Fruit fly (Drosophila melanogaster) whole organism, prepupa: ENCODE measurements around the gene CG33235.
A peak's percentile ranks its signal among the peaks of the same experiment; 100 is the strongest.

ENCODE experiments used
- Blimp-1 ChIP-seq: fragments of 200-800 bp; sonication (Bioruptor generic); optimal IDR thresholded peaks from 3 replicates; lab custom pipeline; 2017; ENCODE audit warnings: missing biosample characterization, missing genetic modification characterization, mild to moderate bottlenecking, moderate library complexity, missing genetic modification reagents
- CG10631 ChIP-seq: fragments of 200-800 bp; sonication (Bioruptor generic); optimal IDR thresholded peaks from 2 replicates; lab custom pipeline; 2016; ENCODE audit warnings: missing biosample characterization, missing genetic modification characterization
- CG10669 ChIP-seq: fragments of 200-800 bp; sonication (Bioruptor generic); optimal IDR thresholded peaks from 3 replicates; lab custom pipeline; 2018; ENCODE audit warnings: missing biosample characterization, mild to moderate bottlenecking, missing genetic modification characterization, moderate library complexity
- CG11294 ChIP-seq: fragments of 200-800 bp; sonication (Bioruptor generic); IDR thresholded peaks from 2 replicates; pipeline ENCODE4 v1.3.6; 2022; ENCODE audit warnings: missing biosample characterization, missing genetic modification characterization
- CG11762 ChIP-seq: fragments of 200-800 bp; sonication (Bioruptor generic); optimal IDR thresholded peaks from 3 replicates; lab custom pipeline; 2016; ENCODE audit warnings: missing biosample characterization, missing genetic modification characterization; ENCODE audit not compliant: insufficient read depth
- CG11902 ChIP-seq: fragments of 200-800 bp; sonication (Bioruptor generic); optimal IDR thresholded peaks from 3 replicates; lab custom pipeline; 2016; ENCODE audit warnings: missing biosample characterization, missing genetic modification characterization
- CG16779 ChIP-seq: fragments of 200-800 bp; sonication (Bioruptor generic); optimal IDR thresholded peaks from 3 replicates; lab custom pipeline; 2017; ENCODE audit warnings: missing biosample characterization, mild to moderate bottlenecking, missing genetic modification characterization
- CG3032 ChIP-seq: fragments of 200-800 bp; optimal IDR thresholded peaks from 2 replicates; lab custom pipeline; 2019; ENCODE audit warnings: missing biosample characterization, mild to moderate bottlenecking, missing genetic modification characterization, moderate library complexity
- CG31627 ChIP-seq: fragments of 200-800 bp; sonication (Bioruptor generic); optimal IDR thresholded peaks from 3 replicates; lab custom pipeline; 2016; ENCODE audit warnings: missing biosample characterization, missing genetic modification characterization
- CG34406 ChIP-seq: fragments of 200-800 bp; sonication (Bioruptor generic); optimal IDR thresholded peaks from 3 replicates; lab custom pipeline; 2016; ENCODE audit warnings: missing biosample characterization, missing genetic modification characterization
- CG3919 ChIP-seq: fragments of 200-800 bp; sonication (Bioruptor generic); optimal IDR thresholded peaks from 3 replicates; lab custom pipeline; 2016; ENCODE audit warnings: missing biosample characterization, missing genetic modification characterization
- CG4318 ChIP-seq: fragments of 200-800 bp; sonication (Bioruptor generic); optimal IDR thresholded peaks from 3 replicates; lab custom pipeline; 2017; ENCODE audit warnings: missing biosample characterization, mild to moderate bottlenecking, missing genetic modification characterization
- CG6163 ChIP-seq: fragments of 200-800 bp; sonication (Bioruptor generic); IDR thresholded peaks from 3 replicates; pipeline ENCODE4 v1.3.6; 2022; ENCODE audit warnings: missing biosample characterization, missing genetic modification characterization
- CG6276 ChIP-seq: fragments of 200-800 bp; sonication (Bioruptor generic); optimal IDR thresholded peaks from 2 replicates; lab custom pipeline; 2017; ENCODE audit warnings: missing biosample characterization, mild to moderate bottlenecking, missing genetic modification characterization
- CG6792 ChIP-seq: fragments of 200-800 bp; sonication (Bioruptor generic); optimal IDR thresholded peaks from 3 replicates; lab custom pipeline; 2016; ENCODE audit warnings: missing biosample characterization, missing genetic modification characterization
- CG6808 ChIP-seq: fragments of 200-800 bp; sonication (Bioruptor generic); optimal IDR thresholded peaks from 3 replicates; lab custom pipeline; 2017; ENCODE audit warnings: missing biosample characterization, missing genetic modification characterization, mild to moderate bottlenecking, moderate library complexity, missing genetic modification reagents
- CG6854 ChIP-seq: fragments of 200-800 bp; sonication (Bioruptor generic); optimal IDR thresholded peaks from 2 replicates; lab custom pipeline; 2017; ENCODE audit warnings: missing biosample characterization, mild to moderate bottlenecking, missing genetic modification characterization
- CG7368 ChIP-seq: fragments of 200-800 bp; sonication (Bioruptor generic); optimal IDR thresholded peaks from 3 replicates; lab custom pipeline; 2016; ENCODE audit warnings: missing biosample characterization, missing genetic modification characterization
- CG8319 ChIP-seq: fragments of 200-800 bp; sonication (Bioruptor generic); optimal IDR thresholded peaks from 3 replicates; lab custom pipeline; 2016; ENCODE audit warnings: missing biosample characterization, missing genetic modification characterization
- CG8632 ChIP-seq: fragments of 200-800 bp; sonication (Bioruptor generic); optimal IDR thresholded peaks from 3 replicates; lab custom pipeline; 2016; ENCODE audit warnings: missing biosample characterization, missing genetic modification characterization
- CG9139 ChIP-seq: fragments of 200-800 bp; sonication (Bioruptor generic); optimal IDR thresholded peaks from 3 replicates; lab custom pipeline; 2017; ENCODE audit warnings: missing biosample characterization, mild to moderate bottlenecking, missing genetic modification characterization
- Ets21C ChIP-seq: fragments of 200-800 bp; sonication (Bioruptor generic); optimal IDR thresholded peaks from 3 replicates; lab custom pipeline; 2016; ENCODE audit warnings: missing biosample characterization, missing genetic modification characterization
- Ets96B ChIP-seq: fragments of 200-800 bp; optimal IDR thresholded peaks from 2 replicates; lab custom pipeline; 2019; ENCODE audit warnings: missing biosample characterization, mild to moderate bottlenecking, missing genetic modification characterization, moderate library complexity
- Gug ChIP-seq: fragments of 200-800 bp; sonication (Bioruptor generic); IDR thresholded peaks from 2 replicates; pipeline ENCODE4 v1.3.6; 2022; ENCODE audit warnings: missing biosample characterization, missing genetic modification characterization
- Hr38 ChIP-seq: sonication (Bioruptor generic); optimal IDR thresholded peaks from 2 replicates; lab custom pipeline; 2016; ENCODE audit warnings: missing biosample characterization, missing genetic modification characterization
- Hr39 ChIP-seq: fragments of 200-800 bp; sonication (Bioruptor generic); optimal IDR thresholded peaks from 2 replicates; lab custom pipeline; 2016; ENCODE audit warnings: missing biosample characterization, missing genetic modification characterization
- Lpt ChIP-seq: fragments of 200-800 bp; sonication (Bioruptor generic); optimal IDR thresholded peaks from 3 replicates; lab custom pipeline; 2016; ENCODE audit warnings: missing biosample characterization, missing genetic modification characterization
- Met ChIP-seq: fragments of 200-800 bp; sonication (Bioruptor generic); optimal IDR thresholded peaks from 3 replicates; lab custom pipeline; 2016; ENCODE audit warnings: missing biosample characterization, missing genetic modification characterization
- OdsH ChIP-seq: fragments of 200-800 bp; sonication (Bioruptor generic); optimal IDR thresholded peaks from 3 replicates; lab custom pipeline; 2016; ENCODE audit warnings: missing biosample characterization, missing genetic modification characterization
- Sox102F ChIP-seq: fragments of 200-800 bp; sonication (Bioruptor generic); optimal IDR thresholded peaks from 2 replicates; lab custom pipeline; 2016; ENCODE audit warnings: missing biosample characterization, mild to moderate bottlenecking, missing genetic modification characterization
- Sox14 ChIP-seq: fragments of 200-800 bp; sonication (Bioruptor generic); optimal IDR thresholded peaks from 3 replicates; lab custom pipeline; 2016; ENCODE audit warnings: missing biosample characterization, missing genetic modification characterization
- acj6 ChIP-seq: fragments of 200-800 bp; sonication (Bioruptor generic); optimal IDR thresholded peaks from 3 replicates; lab custom pipeline; 2016; ENCODE audit warnings: missing biosample characterization, missing genetic modification characterization
- dsx ChIP-seq: fragments of 200-800 bp; optimal IDR thresholded peaks from 3 replicates; lab custom pipeline; 2019; ENCODE audit warnings: missing biosample characterization, mild to moderate bottlenecking, missing genetic modification characterization, moderate library complexity; ENCODE audit not compliant: poor library complexity, severe bottlenecking
- esn ChIP-seq: fragments of 200-800 bp; sonication (Bioruptor generic); optimal IDR thresholded peaks from 2 replicates; lab custom pipeline; 2016; ENCODE audit warnings: missing biosample characterization, mild to moderate bottlenecking, missing genetic modification characterization, moderate library complexity
- fd59A ChIP-seq: fragments of 200-800 bp; sonication (Bioruptor generic); optimal IDR thresholded peaks from 2 replicates; lab custom pipeline; 2017; ENCODE audit warnings: missing biosample characterization, mild to moderate bottlenecking, missing genetic modification characterization, missing genetic modification reagents
- fd85E ChIP-seq: fragments of 200-800 bp; sonication (Bioruptor generic); optimal IDR thresholded peaks from 3 replicates; lab custom pipeline; 2016; ENCODE audit warnings: missing biosample characterization, missing genetic modification characterization
- fkh ChIP-seq: fragments of 200-800 bp; sonication (Bioruptor generic); optimal IDR thresholded peaks from 3 replicates; lab custom pipeline; 2017; ENCODE audit warnings: missing biosample characterization, mild to moderate bottlenecking, missing genetic modification characterization, moderate library complexity
- lz ChIP-seq: fragments of 200-800 bp; sonication (Bioruptor generic); optimal IDR thresholded peaks from 3 replicates; lab custom pipeline; 2016; ENCODE audit warnings: missing biosample characterization, missing genetic modification characterization
- net ChIP-seq: fragments of 200-800 bp; sonication (Bioruptor generic); optimal IDR thresholded peaks from 3 replicates; lab custom pipeline; 2016; ENCODE audit warnings: missing biosample characterization, missing genetic modification characterization
- pdm3 ChIP-seq: fragments of 200-800 bp; sonication (Bioruptor generic); optimal IDR thresholded peaks from 3 replicates; lab custom pipeline; 2016; ENCODE audit warnings: missing biosample characterization, missing genetic modification characterization
- spab ChIP-seq: fragments of 200-800 bp; sonication (Bioruptor generic); optimal IDR thresholded peaks from 2 replicates; lab custom pipeline; 2017; ENCODE audit warnings: missing biosample characterization, mild to moderate bottlenecking, missing genetic modification characterization, missing genetic modification reagents
- ss ChIP-seq, 2 experiments: fragments of 200-800 bp; sonication (Bioruptor generic); optimal IDR thresholded peaks; 2 replicates in 1 of 2; 3 replicates in 1 of 2; lab custom pipeline; 2017 to 2018; ENCODE audit warnings: mild to moderate bottlenecking in 2 of 2, missing biosample characterization in 2 of 2, missing genetic modification characterization in 2 of 2, moderate library complexity in 1 of 2
- svp ChIP-seq: fragments of 200-800 bp; sonication (Bioruptor generic); peaks from one replicate; lab custom pipeline; 2016; ENCODE audit warnings: missing biosample characterization, missing genetic modification characterization
- topi ChIP-seq: fragments of 200-800 bp; sonication (Bioruptor generic); optimal IDR thresholded peaks from 3 replicates; lab custom pipeline; 2016; ENCODE audit warnings: missing biosample characterization, missing genetic modification characterization
- vri ChIP-seq: fragments of 200-800 bp; sonication (Bioruptor generic); optimal IDR thresholded peaks from 3 replicates; lab custom pipeline; 2016; ENCODE audit warnings: missing biosample characterization, mild to moderate bottlenecking, missing genetic modification characterization

Gene CG33235

dm6 chrX:11501221-11501961, 10.0 kb upstream of the CG33235 start (continued):
- no peak for TF ChIP-seq fd85E (GFP tag; lab: Kevin White, UChicago)
- 0 out of 3 replicates have a peak, but pooled peaks have one; percentile 15 for TF ChIP-seq CG6163
- TF ChIP-seq Sox14 (GFP tag; lab: Kevin White, UChicago): no peak
- TF ChIP-seq Ets96B (tag; lab: Kevin White, UChicago): no peak
- TF ChIP-seq acj6 (GFP tag; lab: Kevin White, UChicago): no peak
- TF ChIP-seq esn (GFP tag; lab: Kevin White, UChicago): peak; percentile 2
- TF ChIP-seq CG11902: no peak
- TF ChIP-seq CG34406 (GFP tag; lab: Kevin White, UChicago): peak; percentile 16

dm6 chrX:11500284-11500683, 8.9 kb upstream of the CG33235 start:
- TF ChIP-seq Blimp-1 (no peak), CG11762 (GFP tag; lab: Kevin White, UChicago) (no peak), CG16779 (tag; lab: Kevin White, UChicago) (no peak), CG10669 (GFP tag; lab: Kevin White, UChicago) (no peak), vri (GFP tag; lab: Kevin White, UChicago) (no peak), svp (peak; percentile 81)

dm6 chrX:11499454-11499853, 8.1 kb upstream of the CG33235 start:
- peak; percentile 44 for TF ChIP-seq spab (GFP tag; lab: Kevin White, UChicago)
- peak; percentile 80 for TF ChIP-seq acj6 (GFP tag; lab: Kevin White, UChicago)
- peak; percentile 80 for TF ChIP-seq Sox102F
- TF ChIP-seq CG6163: peak; percentile 89
- TF ChIP-seq Ets21C: peak; percentile 85
- TF ChIP-seq CG10631 (GFP tag; lab: Kevin White, UChicago): peak; percentile 71
- TF ChIP-seq esn (GFP tag; lab: Kevin White, UChicago): peak; percentile 86
- peak; percentile 12 for TF ChIP-seq CG9139 (GFP tag; lab: Kevin White, UChicago)
- TF ChIP-seq ss (GFP tag; optimal IDR thresholded peaks at IDR 0.05; lab: Kevin White, UChicago): peak; percentile 2 to 66
- peak; percentile 73 for TF ChIP-seq Lpt
- no peak for TF ChIP-seq fkh (GFP tag; lab: Kevin White, UChicago)
- peak; percentile 35 for TF ChIP-seq CG6854 (GFP tag; lab: Kevin White, UChicago)
- peak; percentile 86 for TF ChIP-seq lz (GFP tag; lab: Kevin White, UChicago)
- peak; percentile 80 for TF ChIP-seq CG8632 (GFP tag; lab: Kevin White, UChicago)
- peak; percentile 76 for TF ChIP-seq net (GFP tag; lab: Kevin White, UChicago)
- peak; percentile 87 for TF ChIP-seq Met (GFP tag; lab: Kevin White, UChicago)
- peak; percentile 60 for TF ChIP-seq CG6276 (GFP tag; lab: Kevin White, UChicago)
- TF ChIP-seq OdsH: peak; percentile 78
- TF ChIP-seq fd85E (GFP tag; lab: Kevin White, UChicago): peak; percentile 11
- TF ChIP-seq CG7368: peak; percentile 82
- peak; percentile 66 for TF ChIP-seq Gug (GFP tag; lab: Robert Waterston, UW)
- TF ChIP-seq CG11294 (GFP tag; lab: Robert Waterston, UW): peak; percentile 32; the same call in 1 of the 2 replicates
- peak; percentile 89 for TF ChIP-seq topi
- peak; percentile 85 for TF ChIP-seq CG11902
- TF ChIP-seq Ets96B (tag; lab: Kevin White, UChicago): peak; percentile 56
- peak; percentile 94 for TF ChIP-seq svp
- peak; percentile 86 for TF ChIP-seq Sox14 (GFP tag; lab: Kevin White, UChicago)
- peak; percentile 92 for TF ChIP-seq CG31627 (GFP tag; lab: Kevin White, UChicago)
- peak; percentile 32 for TF ChIP-seq fd59A
- TF ChIP-seq Hr38 (GFP tag; lab: Kevin White, UChicago): no peak
- peak; percentile 83 for TF ChIP-seq pdm3 (GFP tag; lab: Kevin White, UChicago)
- peak; percentile 84 for TF ChIP-seq CG3919 (GFP tag; lab: Kevin White, UChicago)
- TF ChIP-seq CG6792 (GFP tag; lab: Kevin White, UChicago): peak; percentile 83
- peak; percentile 29 for TF ChIP-seq CG6808 (GFP tag; lab: Kevin White, UChicago)
- TF ChIP-seq Hr39 (GFP tag; lab: Kevin White, UChicago): peak; percentile 93
- peak; percentile 60 for TF ChIP-seq CG4318 (GFP tag; lab: Kevin White, UChicago)
- TF ChIP-seq CG3032 (tag; lab: Kevin White, UChicago): peak; percentile 49
- peak; percentile 31 for TF ChIP-seq dsx (GFP tag; lab: Kevin White, UChicago)
- peak; percentile 78 for TF ChIP-seq CG8319 (GFP tag; lab: Kevin White, UChicago)
